Worm (Caenorhabditis elegans): ENCODE measurements around the gene H28G03.3.

ce11 chrX:5268062-5268461 lies 41.9 kb upstream of the H28G03.3 start:
- TF ChIP-seq mdl-1 (tag; optimal IDR thresholded peaks at IDR 0.05) (no peak), ama-1 (optimal IDR thresholded peaks at IDR 0.05) (no peak), lir-3 (tag; optimal IDR thresholded peaks at IDR 0.05) (no peak), nhr-41 (GFP tag; IDR thresholded peaks at IDR 0.05) (no peak), lin-15B (tag; optimal IDR thresholded peaks at IDR 0.05) (no peak), fos-1 (tag; optimal IDR thresholded peaks at IDR 0.05) (no peak), hlh-30 (tag; optimal IDR thresholded peaks at IDR 0.05; ENCODE audit: insufficient read depth) (no peak), gei-8 (GFP tag; optimal IDR thresholded peaks at IDR 0.05) (no peak), rbr-2 (tag; optimal IDR thresholded peaks at IDR 0.05) (no peak), unc-62 (GFP tag; optimal IDR thresholded peaks at IDR 0.05 in 1 of 2) (peak in 1 of 2 experiments; percentile 97), unc-62 (tag; optimal IDR thresholded peaks at IDR 0.05) (no peak)

All from whole organism, L4 larva.